Fruit fly (Drosophila melanogaster): Measurements from ENCODE around the gene CG14443.
A peak's percentile ranks its signal among the peaks of the same experiment; 100 is the strongest.

Gene CG14443

DNA sequence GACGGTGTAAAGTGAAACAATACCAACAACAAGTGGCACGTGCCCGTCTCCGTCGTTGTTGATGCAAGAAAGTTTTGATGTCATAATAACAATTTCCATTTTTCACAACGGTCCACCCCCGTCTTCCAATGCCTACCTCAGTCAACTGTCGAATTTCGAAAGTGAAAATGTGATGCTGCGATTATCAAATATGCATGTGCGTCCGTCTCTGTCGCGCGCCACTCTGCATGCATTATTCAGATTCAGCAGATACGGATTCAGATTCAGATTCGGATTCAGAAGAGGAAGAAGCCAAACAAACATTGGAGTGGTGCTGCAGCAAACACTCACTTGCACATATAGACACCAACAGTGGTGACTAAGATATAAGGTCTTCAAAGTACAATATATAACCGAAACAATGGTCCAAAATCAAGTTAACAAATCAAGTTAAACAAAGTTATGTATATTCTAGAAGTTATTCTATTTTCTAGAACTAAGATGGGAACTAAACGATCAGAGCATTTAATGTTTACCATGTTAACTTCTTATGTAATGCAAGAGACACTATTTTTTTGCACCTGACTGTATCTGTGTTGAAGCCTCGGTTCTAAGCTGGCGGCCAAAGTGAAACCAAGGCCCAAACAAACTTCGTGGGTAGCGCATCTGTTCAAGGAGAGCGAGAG, 9.0 kb downstream of the CG14443 start (continued):
- TF ChIP-seq trem (tag; optimal IDR thresholded peaks at IDR 0.05) (peak; percentile 42), Blimp-1 (GFP tag; optimal IDR thresholded peaks at IDR 0.05) (peak; percentile 82), Oli (tag; optimal IDR thresholded peaks at IDR 0.05) (peak; percentile 54), phol (tag; optimal IDR thresholded peaks at IDR 0.05) (peak; percentile 49), C15 (GFP tag; IDR thresholded peaks at IDR 0.05) (no peak), CG12236 (GFP tag; optimal IDR thresholded peaks at IDR 0.05) (peak; percentile 5), CoRest (tag; optimal IDR thresholded peaks at IDR 0.05) (peak; percentile 15), salm (tag; optimal IDR thresholded peaks at IDR 0.05) (peak; percentile 3), sug (tag; optimal IDR thresholded peaks at IDR 0.05) (no peak), CG1603 (tag; optimal IDR thresholded peaks at IDR 0.05) (peak; percentile 54), row (GFP tag; IDR thresholded peaks at IDR 0.05) (peak; percentile 43; the same call in 1 of the 3 replicates), CG17385 (GFP tag; optimal IDR thresholded peaks at IDR 0.05) (peak; percentile 38), croc (GFP tag; conservative IDR thresholded peaks at IDR 0.05) (peak; percentile 28; the same call in 1 of the 3 replicates), bab2 (GFP tag; optimal IDR thresholded peaks at IDR 0.05) (peak; percentile 14), az2 (GFP tag; optimal IDR thresholded peaks at IDR 0.05) (no peak), CG11093 (GFP tag; IDR thresholded peaks at IDR 0.05) (0 out of 3 replicates have a peak, but pooled peaks have one; percentile 32), B-H1 (GFP tag; IDR thresholded peaks at IDR 0.05) (peak; percentile 20; the same call in 1 of the 3 replicates), HLH3B (GFP tag; IDR thresholded peaks at IDR 0.05) (peak; percentile 41; the same call in 1 of the 2 replicates), CG10274 (GFP tag; optimal IDR thresholded peaks at IDR 0.05) (no peak), ara (GFP tag; IDR thresholded peaks at IDR 0.05) (peak; percentile 56; the same call in 1 of the 2 replicates), Hr51 (GFP tag; optimal IDR thresholded peaks at IDR 0.05) (peak in 1 of 2 experiments; percentile 31), prd (optimal IDR thresholded peaks at IDR 0.05) (no peak), prd (GFP tag; IDR thresholded peaks at IDR 0.05) (peak; percentile 28; the same call in 1 of the 3 replicates), ewg (GFP tag; optimal IDR thresholded peaks at IDR 0.05) (peak; percentile 16), MBD-R2 (GFP tag; IDR thresholded peaks at IDR 0.05) (no peak)

DNA sequence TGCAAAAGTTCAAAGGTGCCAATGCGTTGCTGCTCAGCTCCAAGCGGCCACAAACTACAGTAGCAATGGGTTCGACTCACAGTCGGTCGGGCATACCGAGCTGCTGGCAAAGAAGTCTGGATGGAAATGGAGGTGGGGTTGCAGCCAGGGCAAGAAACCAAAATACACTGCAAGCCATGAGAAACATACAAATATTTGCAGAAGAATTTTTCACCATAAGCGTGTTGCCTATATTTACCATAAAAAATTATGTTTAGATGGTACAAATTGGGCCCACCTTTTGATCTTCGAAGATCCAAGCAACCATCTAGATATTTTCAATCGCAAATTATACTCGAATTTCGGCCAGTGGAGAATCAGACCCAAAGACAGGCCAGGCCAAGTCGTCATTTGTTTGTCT, 13.1 kb downstream of the CG14443 start:
- TF ChIP-seq sens (GFP tag) (peak; percentile 53), dan (GFP tag; IDR thresholded peaks at IDR 0.05) (no peak), Dll (GFP tag; IDR thresholded peaks at IDR 0.05; ENCODE audit: partially characterized antibody) (no peak), Usf (GFP tag; optimal IDR thresholded peaks at IDR 0.05) (no peak), stwl (tag; optimal IDR thresholded peaks at IDR 0.05) (no peak), CG12219 (GFP tag; optimal IDR thresholded peaks at IDR 0.05) (no peak), CG15514 (GFP tag; optimal IDR thresholded peaks at IDR 0.05) (no peak), Opbp (GFP tag; IDR thresholded peaks at IDR 0.05; ENCODE audit: partially characterized antibody) (no peak), CG12659 (GFP tag; optimal IDR thresholded peaks at IDR 0.05) (no peak), da (GFP tag; optimal IDR thresholded peaks at IDR 0.05) (no peak), CG18764 (GFP tag; optimal IDR thresholded peaks at IDR 0.05) (no peak), CG5180 (GFP tag; optimal IDR thresholded peaks at IDR 0.05) (no peak), fd96Cb (tag; optimal IDR thresholded peaks at IDR 0.05) (no peak), Med (GFP tag) (peak; percentile 22)

Measured in whole organism, embryonic.